Fruit fly (Drosophila melanogaster) whole organism, embryonic: ENCODE results near the gene CG31908.

Source experiments
- Bgb ChIP-seq: fragments of 200-800 bp; sonication (Bioruptor generic); IDR thresholded peaks from 2 replicates; pipeline ENCODE4 v1.3.6; 2022; ENCODE audit warnings: missing biosample characterization, missing genetic modification characterization; ENCODE audit not compliant: partially characterized antibody
- CG10147 ChIP-seq: fragments of 200-800 bp; sonication (Bioruptor generic); optimal IDR thresholded peaks from 2 replicates; lab custom pipeline; 2019; ENCODE audit warnings: missing biosample characterization, mild to moderate bottlenecking, missing genetic modification characterization, moderate library complexity
- CG11695 ChIP-seq: fragments of 200-800 bp; sonication (Bioruptor generic); IDR thresholded peaks from 3 replicates; pipeline ENCODE4 v1.3.6; 2022; ENCODE audit warnings: missing biosample characterization, missing genetic modification characterization
- CG12071 ChIP-seq: fragments of 200-800 bp; sonication (Bioruptor generic); optimal IDR thresholded peaks from 3 replicates; lab custom pipeline; 2018; ENCODE audit warnings: missing biosample characterization, mild to moderate bottlenecking, missing genetic modification characterization
- CG13123 ChIP-seq: fragments of 200-800 bp; sonication (Bioruptor generic); optimal IDR thresholded peaks from 2 replicates; lab custom pipeline; 2016; ENCODE audit warnings: missing biosample characterization, missing genetic modification characterization
- CG14050 ChIP-seq: fragments of 200-800 bp; sonication (Bioruptor generic); IDR thresholded peaks from 3 replicates; pipeline ENCODE4 v1.3.6; 2022; ENCODE audit warnings: missing biosample characterization, missing genetic modification characterization
- CG15479 ChIP-seq: fragments of 200-800 bp; sonication (Bioruptor generic); optimal IDR thresholded peaks from 3 replicates; lab custom pipeline; 2019; ENCODE audit warnings: missing biosample characterization, mild to moderate bottlenecking, missing genetic modification characterization, moderate library complexity
- CG18599 ChIP-seq: fragments of 200-800 bp; sonication (Bioruptor generic); optimal IDR thresholded peaks from 3 replicates; lab custom pipeline; 2017; ENCODE audit warnings: missing biosample characterization, missing genetic modification characterization, mild to moderate bottlenecking, moderate library complexity, missing genetic modification reagents
- CG2120 ChIP-seq: fragments of 200-800 bp; sonication (Bioruptor generic); optimal IDR thresholded peaks from 3 replicates; lab custom pipeline; 2016; ENCODE audit warnings: missing biosample characterization, missing genetic modification characterization
- CG32532 ChIP-seq: fragments of 200-800 bp; sonication (Bioruptor generic); IDR thresholded peaks from 2 replicates; pipeline ENCODE4 v1.3.6; 2022; ENCODE audit warnings: missing biosample characterization, missing genetic modification characterization
- CG32767 ChIP-seq: fragments of 200-800 bp; sonication (Bioruptor generic); IDR thresholded peaks from 2 replicates; pipeline ENCODE4 v1.3.6; 2022; ENCODE audit warnings: missing biosample characterization, missing genetic modification characterization
- CG3281 ChIP-seq: fragments of 200-800 bp; sonication (Bioruptor generic); optimal IDR thresholded peaks from 3 replicates; lab custom pipeline; 2017; ENCODE audit warnings: missing biosample characterization, mild to moderate bottlenecking, missing genetic modification characterization
- CG3847 ChIP-seq: fragments of 200-800 bp; sonication (Bioruptor generic); IDR thresholded peaks from 2 replicates; pipeline ENCODE4 v1.3.6; 2022; ENCODE audit warnings: missing biosample characterization, missing genetic modification characterization
- CG4424 ChIP-seq: fragments of 200-800 bp; sonication (Bioruptor generic); optimal IDR thresholded peaks from 3 replicates; lab custom pipeline; 2016; ENCODE audit warnings: missing biosample characterization, missing genetic modification characterization
- CG6175 ChIP-seq: fragments of 200-800 bp; sonication (Bioruptor generic); IDR thresholded peaks from 3 replicates; pipeline ENCODE4 v1.3.6; 2022; ENCODE audit warnings: missing biosample characterization, missing genetic modification characterization
- CG6689 ChIP-seq: fragments of 200-800 bp; sonication (Bioruptor generic); IDR thresholded peaks from 2 replicates; pipeline ENCODE4 v1.3.6; 2022; ENCODE audit warnings: missing biosample characterization, missing genetic modification characterization
- CG6854 ChIP-seq: fragments of 200-800 bp; sonication (Bioruptor generic); optimal IDR thresholded peaks from 3 replicates; lab custom pipeline; 2017; ENCODE audit warnings: missing biosample characterization, mild to moderate bottlenecking, missing genetic modification characterization
- CG7839 ChIP-seq: fragments of 200-800 bp; sonication (Bioruptor generic); optimal IDR thresholded peaks from 3 replicates; lab custom pipeline; 2018; ENCODE audit warnings: missing biosample characterization, mild to moderate bottlenecking, missing genetic modification characterization, moderate library complexity
- CG9797 ChIP-seq: fragments of 200-800 bp; sonication (Bioruptor generic); optimal IDR thresholded peaks from 3 replicates; lab custom pipeline; 2018; ENCODE audit warnings: missing biosample characterization, mild to moderate bottlenecking, missing genetic modification characterization
- Dbx ChIP-seq: fragments of 200-800 bp; sonication (Bioruptor generic); IDR thresholded peaks from 3 replicates; pipeline ENCODE4 v1.3.6; 2022; ENCODE audit warnings: missing biosample characterization, missing genetic modification characterization
- E2f2 ChIP-seq: fragments of 200-800 bp; sonication (Bioruptor generic); IDR thresholded peaks from 2 replicates; pipeline ENCODE4 v1.3.6; 2022; ENCODE audit warnings: missing biosample characterization, missing genetic modification characterization
- HLH3B ChIP-seq: fragments of 200-800 bp; sonication (Bioruptor generic); IDR thresholded peaks from 2 replicates; pipeline ENCODE4 v1.3.6; 2022; ENCODE audit warnings: missing biosample characterization, missing genetic modification characterization
- HmgD ChIP-seq: fragments of 200-800 bp; sonication (Bioruptor generic); optimal IDR thresholded peaks from 3 replicates; lab custom pipeline; 2016; ENCODE audit warnings: missing biosample characterization, missing genetic modification characterization
- HmgZ ChIP-seq: fragments of 200-800 bp; sonication (Bioruptor generic); optimal IDR thresholded peaks from 2 replicates; lab custom pipeline; 2018; ENCODE audit warnings: missing biosample characterization, mild to moderate bottlenecking, missing genetic modification characterization
- Hr51 ChIP-seq, 2 experiments: fragments of 200-800 bp; sonication (Bioruptor generic); optimal IDR thresholded peaks; 2 replicates in 1 of 2; 3 replicates in 1 of 2; lab custom pipeline; 2016 to 2018; ENCODE audit warnings: missing biosample characterization in 2 of 2, missing genetic modification characterization in 2 of 2, mild to moderate bottlenecking in 1 of 2, moderate library complexity in 1 of 2
- MBD-R2 ChIP-seq: fragments of 200-800 bp; sonication (Bioruptor generic); IDR thresholded peaks from 2 replicates; pipeline ENCODE4 v1.3.6; 2022; ENCODE audit warnings: missing biosample characterization, missing genetic modification characterization
- Med ChIP-seq: fragments of 200-800 bp; sonication (Bioruptor generic); peaks from one replicate; lab custom pipeline; 2016; ENCODE audit warnings: missing biosample characterization, missing genetic modification characterization, mild to moderate bottlenecking, inconsistent platforms, moderate library complexity
- Mes4 ChIP-seq: fragments of 200-800 bp; sonication (Bioruptor generic); optimal IDR thresholded peaks from 2 replicates; lab custom pipeline; 2016; ENCODE audit warnings: missing biosample characterization, missing genetic modification characterization
- Pdp1 ChIP-seq, 2 experiments: fragments of 200-800 bp; sonication (Bioruptor generic); optimal IDR thresholded peaks; 3 replicates each; lab custom pipeline; 2016; ENCODE audit warnings: missing biosample characterization in 2 of 2, missing genetic modification characterization in 2 of 2, mild to moderate bottlenecking in 1 of 2, moderate library complexity in 1 of 2
- Sry-β ChIP-seq: fragments of 200-800 bp; sonication (Bioruptor generic); optimal IDR thresholded peaks from 2 replicates; lab custom pipeline; 2018; ENCODE audit warnings: missing biosample characterization, mild to moderate bottlenecking, missing genetic modification characterization, moderate library complexity
- bbx ChIP-seq: fragments of 200-800 bp; sonication (Bioruptor generic); IDR thresholded peaks from 2 replicates; pipeline ENCODE4 v1.3.6; 2022; ENCODE audit warnings: missing biosample characterization, missing genetic modification characterization; ENCODE audit not compliant: partially characterized antibody
- corto ChIP-seq: fragments of 200-800 bp; sonication (Bioruptor generic); optimal IDR thresholded peaks from 2 replicates; lab custom pipeline; 2016; ENCODE audit warnings: missing biosample characterization, mild to moderate bottlenecking, missing genetic modification characterization, moderate library complexity
- cwo ChIP-seq: fragments of 200-800 bp; sonication (Bioruptor generic); optimal IDR thresholded peaks from 3 replicates; lab custom pipeline; 2017; ENCODE audit warnings: missing biosample characterization, missing genetic modification characterization, mild to moderate bottlenecking, moderate library complexity, missing genetic modification reagents
- gsb ChIP-seq: fragments of 200-800 bp; sonication (Bioruptor generic); IDR thresholded peaks from 2 replicates; pipeline ENCODE4 v1.3.6; 2022; ENCODE audit warnings: missing biosample characterization, missing genetic modification characterization
- hb ChIP-seq: fragments of 200-800 bp; sonication (Bioruptor generic); IDR thresholded peaks from 3 replicates; pipeline ENCODE4 v1.3.6; 2022; ENCODE audit warnings: missing biosample characterization, missing genetic modification characterization; ENCODE audit not compliant: partially characterized antibody
- kni ChIP-seq: fragments of 200-800 bp; sonication (Bioruptor generic); optimal IDR thresholded peaks from 3 replicates; lab custom pipeline; 2017; ENCODE audit warnings: mild to moderate bottlenecking, missing biosample characterization, missing genetic modification reagents, missing genetic modification characterization
- maf-S ChIP-seq: fragments of 200-800 bp; sonication (Bioruptor generic); optimal IDR thresholded peaks from 2 replicates; lab custom pipeline; 2016; ENCODE audit warnings: missing biosample characterization, missing genetic modification characterization
- nerfin-1 ChIP-seq: fragments of 200-800 bp; sonication (Bioruptor generic); optimal IDR thresholded peaks from 3 replicates; lab custom pipeline; 2019; ENCODE audit warnings: missing biosample characterization, mild to moderate bottlenecking, missing genetic modification characterization, moderate library complexity
- nerfin-2 ChIP-seq: fragments of 200-800 bp; sonication (Bioruptor generic); IDR thresholded peaks from 2 replicates; pipeline ENCODE4 v1.3.6; 2022; ENCODE audit warnings: missing biosample characterization, missing genetic modification characterization; ENCODE audit not compliant: partially characterized antibody
- pan ChIP-seq, 4 experiments: fragments of >200 bp in 3 of 4; fragments of 200-800 bp in 1 of 4; sonication (Bioruptor generic) in 1 of 4; optimal IDR thresholded peaks in 3 of 4; IDR thresholded peaks in 1 of 4; 2 replicates each; pipeline versions ENCODE4 v1.3.6 to Lab custom; 2017 to 2022; ENCODE audit warnings: missing biosample characterization in 2 of 4, missing genetic modification characterization in 2 of 4, mixed read lengths in 1 of 4
- pros ChIP-seq: fragments of 200-800 bp; sonication (Bioruptor generic); optimal IDR thresholded peaks from 3 replicates; lab custom pipeline; 2019; ENCODE audit warnings: missing biosample characterization, mild to moderate bottlenecking, missing genetic modification characterization, moderate library complexity
- scrt ChIP-seq: fragments of 200-800 bp; sonication (Bioruptor generic); optimal IDR thresholded peaks from 2 replicates; lab custom pipeline; 2018; ENCODE audit warnings: missing biosample characterization, mild to moderate bottlenecking, missing genetic modification characterization, moderate library complexity
- sens-2 ChIP-seq: fragments of 200-800 bp; sonication (Bioruptor generic); IDR thresholded peaks from 2 replicates; pipeline ENCODE4 v1.3.6; 2022; ENCODE audit warnings: missing biosample characterization, missing genetic modification characterization
- sim ChIP-seq: fragments of 200-800 bp; sonication (Bioruptor generic); IDR thresholded peaks from 2 replicates; pipeline ENCODE4 v1.3.6; 2022; ENCODE audit warnings: missing biosample characterization, missing genetic modification characterization
- tgo ChIP-seq: fragments of 200-800 bp; sonication (Bioruptor generic); IDR thresholded peaks from 3 replicates; pipeline ENCODE4 v1.3.6; 2022; ENCODE audit warnings: missing biosample characterization, missing genetic modification characterization
- tna ChIP-seq: fragments of 200-800 bp; sonication (Bioruptor generic); IDR thresholded peaks from 2 replicates; pipeline ENCODE4 v1.3.6; 2022; ENCODE audit warnings: missing biosample characterization, missing genetic modification characterization; ENCODE audit not compliant: partially characterized antibody
- ttk ChIP-seq: fragments of 200-800 bp; sonication (Bioruptor generic); IDR thresholded peaks from 2 replicates; pipeline ENCODE4 v2.1.2; 2022; ENCODE audit warnings: missing biosample characterization, missing genetic modification characterization

The CG31908 gene

dm6 chr2L:7049009-7049647 is 21.9 kb upstream of the CG31908 start (continued):
- TF ChIP-seq CG11695 (GFP tag; lab: Robert Waterston, UW) (peak; percentile 65; the same call in 2 of the 3 replicates), nerfin-2 (GFP tag; lab: Robert Waterston, UW) (peak; percentile 100), CG12071 (GFP tag; lab: Kevin White, UChicago) (peak; percentile 67), Dbx (GFP tag; lab: Robert Waterston, UW) (peak; percentile 67; the same call in 1 of the 3 replicates), CG13123 (GFP tag; lab: Kevin White, UChicago) (no peak), CG10147 (GFP tag; lab: Kevin White, UChicago) (peak; percentile 42), HmgD (peak; percentile 53), Hr51 (GFP tag; optimal IDR thresholded peaks at IDR 0.05; lab: Kevin White, UChicago) (peak; percentile 9 to 14), CG7839 (tag; lab: Kevin White, UChicago) (peak; percentile 23), CG32767 (GFP tag; lab: Robert Waterston, UW) (0 out of 2 replicates have a peak, but pooled peaks have one; percentile 31), CG3847 (no peak), CG6175 (GFP tag; lab: Robert Waterston, UW) (no peak), hb (GFP tag; lab: Robert Waterston, UW) (peak; percentile 100), CG9797 (no peak), Pdp1 (GFP tag; optimal IDR thresholded peaks at IDR 0.05; lab: Kevin White, UChicago) (peak; percentile 17 to 95), HmgZ (tag; lab: Kevin White, UChicago) (peak; percentile 31), sim (no peak), nerfin-1 (tag; lab: Kevin White, UChicago) (peak; percentile 98), gsb (GFP tag; lab: Robert Waterston, UW) (no peak), CG6854 (GFP tag; lab: Kevin White, UChicago) (peak; percentile 49), HLH3B (GFP tag; lab: Robert Waterston, UW) (peak; percentile 52; the same call in 1 of the 2 replicates), scrt (GFP tag; lab: Kevin White, UChicago) (peak; percentile 49), CG18599 (GFP tag; lab: Kevin White, UChicago) (peak; percentile 28), CG4424 (GFP tag; lab: Kevin White, UChicago) (peak; percentile 35), CG3281 (GFP tag; lab: Kevin White, UChicago) (peak; percentile 21), sens-2 (GFP tag; lab: Robert Waterston, UW) (no peak), bbx (GFP tag; lab: Robert Waterston, UW) (peak; percentile 99), ttk (GFP tag; lab: Robert Waterston, UW) (peak; percentile 26; the same call in 1 of the 2 replicates), CG14050 (GFP tag; lab: Robert Waterston, UW) (no peak), MBD-R2 (GFP tag; lab: Robert Waterston, UW) (peak; percentile 17; the same call in 1 of the 2 replicates), maf-S (no peak), CG15479 (no peak), cwo (GFP tag; lab: Kevin White, UChicago) (peak; percentile 35), tna (GFP tag; lab: Robert Waterston, UW) (peak; percentile 100), CG6689 (GFP tag; lab: Robert Waterston, UW) (0 out of 2 replicates have a peak, but pooled peaks have one; percentile 15), CG2120 (GFP tag; lab: Kevin White, UChicago) (peak; percentile 35), Bgb (GFP tag; lab: Robert Waterston, UW) (peak; percentile 99), E2f2 (GFP tag; lab: Robert Waterston, UW) (0 out of 2 replicates have a peak, but pooled peaks have one; percentile 4), CG32532 (peak; percentile 50; the same call in 1 of the 2 replicates), Med (peak; percentile 90), Mes4 (GFP tag; lab: Kevin White, UChicago) (peak; percentile 35), pros (peak; percentile 94), tgo (GFP tag; lab: Robert Waterston, UW) (peak; percentile 24; the same call in 1 of the 3 replicates), pan (optimal IDR thresholded peaks at IDR 0.05; lab: Kevin White, UChicago) (peak in 1 of 2 experiments; percentile 71), pan (GFP tag; optimal IDR thresholded peaks at IDR 0.05 in 1 of 2, IDR thresholded peaks at IDR 0.05 in 1 of 2) (peak in 1 of 2 experiments; percentile 17), kni (peak; percentile 11), corto (GFP tag; lab: Kevin White, UChicago) (peak; percentile 12), Sry-β (GFP tag; lab: Kevin White, UChicago) (no peak)
